Worm (Caenorhabditis elegans) whole organism, L1 larva: ENCODE data around the gene K01B6.3.
A peak's percentile ranks its signal among the peaks of the same experiment; 100 is the strongest.

ENCODE experiments used
- C04F5.9 ChIP-seq: sonication (generic microtip); optimal IDR thresholded peaks from 2 replicates; lab custom pipeline; 2016; ENCODE audit warnings: missing genetic modification characterization, missing compliant biosample characterization
- C34B4.2 ChIP-seq: sonication (generic microtip); optimal IDR thresholded peaks from 2 replicates; lab custom pipeline; 2017; ENCODE audit warnings: mild to moderate bottlenecking, missing genetic modification characterization, missing compliant biosample characterization
- F16B12.6 ChIP-seq: fragments of 150-350 bp; optimal IDR thresholded peaks from 2 replicates; lab custom pipeline; 2014; ENCODE audit warnings: missing biosample characterization, missing genetic modification characterization
- Y116A8C.19 ChIP-seq: sonication (generic microtip); optimal IDR thresholded peaks from 2 replicates; lab custom pipeline; 2016; ENCODE audit warnings: missing compliant biosample characterization, missing genetic modification characterization, borderline replicate concordance
- alr-1 ChIP-seq: fragments of 200-800 bp; sonication (Bioruptor generic); optimal IDR thresholded peaks from 2 replicates; lab custom pipeline; 2018; ENCODE audit warnings: borderline replicate concordance, mild to moderate bottlenecking, missing genetic modification characterization, missing compliant biosample characterization
- ama-1 ChIP-seq: fragments of 150-350 bp; optimal IDR thresholded peaks from 2 replicates; lab custom pipeline; 2014
- blmp-1 ChIP-seq: fragments of 150-350 bp; optimal IDR thresholded peaks from 2 replicates; lab custom pipeline; 2014; ENCODE audit warnings: missing biosample characterization, missing genetic modification characterization
- ceh-8 ChIP-seq: fragments of 200-800 bp; sonication (Bioruptor generic); optimal IDR thresholded peaks from 2 replicates; lab custom pipeline; 2018; ENCODE audit warnings: mild to moderate bottlenecking, missing genetic modification characterization, moderate library complexity, missing compliant biosample characterization
- ceh-82 ChIP-seq, 3 experiments: fragments of 150-350 bp in 1 of 3; sonication (generic microtip) in 2 of 3; optimal IDR thresholded peaks; 2 replicates each; lab custom pipeline; 2014 to 2017; ENCODE audit warnings: missing biosample characterization in 3 of 3, missing genetic modification characterization in 3 of 3
- ceh-88 ChIP-seq: fragments of 200-800 bp; sonication (Bioruptor generic); IDR thresholded peaks from 2 replicates; pipeline ENCODE4 v1.3.6; 2022; ENCODE audit warnings: missing genetic modification characterization, missing compliant biosample characterization
- ceh-90 ChIP-seq: sonication (generic microtip); optimal IDR thresholded peaks from 2 replicates; lab custom pipeline; 2016; ENCODE audit warnings: missing genetic modification characterization, missing compliant biosample characterization
- dsc-1 ChIP-seq: sonication (generic microtip); optimal IDR thresholded peaks from 2 replicates; lab custom pipeline; 2016; ENCODE audit warnings: mild to moderate bottlenecking, missing genetic modification characterization, missing compliant biosample characterization
- efl-1 ChIP-seq, 4 experiments: fragments of 150-350 bp; optimal IDR thresholded peaks in 3 of 4; peaks in 1 of 4; 1 replicate in 1 of 4; 2 replicates in 3 of 4; lab custom pipeline; 2014; ENCODE audit warnings: missing biosample characterization in 2 of 4, missing genetic modification characterization in 2 of 4, missing genetic modification reagents in 2 of 4
- efl-3 ChIP-seq: fragments of 200-800 bp; sonication (Bioruptor generic); optimal IDR thresholded peaks from 2 replicates; lab custom pipeline; 2018; ENCODE audit warnings: mild to moderate bottlenecking, missing genetic modification characterization, missing compliant biosample characterization
- elt-2 ChIP-seq: sonication (generic microtip); optimal IDR thresholded peaks from 2 replicates; lab custom pipeline; 2016; ENCODE audit warnings: missing genetic modification characterization, mild to moderate bottlenecking, inconsistent platforms, missing compliant biosample characterization, missing genetic modification reagents
- fos-1 ChIP-seq: fragments of 150-350 bp; optimal IDR thresholded peaks from 2 replicates; lab custom pipeline; 2014; ENCODE audit warnings: missing biosample characterization, missing genetic modification characterization
- hpl-2 ChIP-seq: fragments of 150-350 bp; optimal IDR thresholded peaks from 2 replicates; lab custom pipeline; 2014; ENCODE audit warnings: missing biosample characterization, missing genetic modification reagents, missing genetic modification characterization
- isw-1 ChIP-seq: fragments of 200-800 bp; sonication (Bioruptor generic); IDR thresholded peaks from 2 replicates; pipeline ENCODE4 v1.3.6; 2022; ENCODE audit warnings: missing genetic modification characterization, missing compliant biosample characterization
- lin-14 ChIP-seq: fragments of 200-800 bp; sonication (Bioruptor generic); optimal IDR thresholded peaks from 2 replicates; lab custom pipeline; 2018; ENCODE audit warnings: mild to moderate bottlenecking, missing genetic modification characterization, moderate library complexity, missing compliant biosample characterization
- lin-15B ChIP-seq: fragments of 150-350 bp; sonication (generic microtip); optimal IDR thresholded peaks from 3 replicates; lab custom pipeline; 2014; ENCODE audit warnings: missing biosample characterization, missing genetic modification characterization
- lin-35 ChIP-seq, 2 experiments: fragments of 150-350 bp; optimal IDR thresholded peaks; 2 replicates each; lab custom pipeline; 2014; ENCODE audit warnings: missing biosample characterization in 2 of 2, missing genetic modification characterization in 2 of 2, missing genetic modification reagents in 2 of 2
- lir-3 ChIP-seq: sonication (generic microtip); optimal IDR thresholded peaks from 2 replicates; lab custom pipeline; 2016; ENCODE audit warnings: mild to moderate bottlenecking, missing genetic modification characterization, moderate library complexity, missing compliant biosample characterization; ENCODE audit not compliant: poor library complexity
- mab-9 ChIP-seq: fragments of 200-800 bp; sonication (Bioruptor generic); IDR thresholded peaks from 2 replicates; pipeline ENCODE4 v1.3.6; 2022; ENCODE audit warnings: missing genetic modification reagents, missing genetic modification characterization, missing compliant biosample characterization
- mef-2 ChIP-seq: fragments of 150-350 bp; optimal IDR thresholded peaks from 2 replicates; lab custom pipeline; 2014; ENCODE audit warnings: missing biosample characterization, missing genetic modification characterization
- mep-1 ChIP-seq: fragments of 150-350 bp; optimal IDR thresholded peaks from 2 replicates; lab custom pipeline; 2014; ENCODE audit warnings: missing biosample characterization, missing genetic modification characterization
- nhr-11 ChIP-seq: fragments of 150-350 bp; optimal IDR thresholded peaks from 2 replicates; lab custom pipeline; 2014; ENCODE audit warnings: missing biosample characterization, missing genetic modification characterization
- nhr-19 ChIP-seq: fragments of 200-800 bp; sonication (Bioruptor generic); conservative IDR thresholded peaks from 2 replicates; pipeline ENCODE4 v1.3.6; 2022; ENCODE audit warnings: missing genetic modification characterization, missing compliant biosample characterization
- nhr-237 ChIP-seq: fragments of 150-350 bp; optimal IDR thresholded peaks from 2 replicates; lab custom pipeline; 2014; ENCODE audit warnings: missing biosample characterization, missing genetic modification characterization
- nhr-71 ChIP-seq: sonication (generic microtip); optimal IDR thresholded peaks from 2 replicates; lab custom pipeline; 2016; ENCODE audit warnings: mild to moderate bottlenecking, missing genetic modification characterization, moderate library complexity, missing compliant biosample characterization
- nhr-76 ChIP-seq: sonication (generic microtip); optimal IDR thresholded peaks from 2 replicates; lab custom pipeline; 2017; ENCODE audit warnings: missing biosample characterization, missing genetic modification characterization
- nhr-77 ChIP-seq: fragments of 150-350 bp; optimal IDR thresholded peaks from 2 replicates; lab custom pipeline; 2014; ENCODE audit warnings: missing biosample characterization, missing genetic modification characterization
- nhr-84 ChIP-seq: sonication (generic microtip); optimal IDR thresholded peaks from 2 replicates; lab custom pipeline; 2017; ENCODE audit warnings: missing biosample characterization, missing genetic modification characterization
- nhr-85 ChIP-seq: sonication (generic microtip); peaks from one replicate; lab custom pipeline; 2016; ENCODE audit warnings: missing genetic modification characterization, inconsistent platforms, missing compliant biosample characterization
- nhr-90 ChIP-seq: sonication (generic microtip); optimal IDR thresholded peaks from 2 replicates; lab custom pipeline; 2016; ENCODE audit warnings: mild to moderate bottlenecking, missing genetic modification characterization, missing compliant biosample characterization; ENCODE audit not compliant: poor library complexity
- pqm-1 ChIP-seq: sonication (generic microtip); optimal IDR thresholded peaks from 3 replicates; lab custom pipeline; 2017; ENCODE audit warnings: missing biosample characterization, missing genetic modification characterization
- skn-1 ChIP-seq: fragments of 150-350 bp; optimal IDR thresholded peaks from 2 replicates; lab custom pipeline; 2014; ENCODE audit warnings: missing biosample characterization, missing genetic modification characterization
- sox-4 ChIP-seq: sonication (generic microtip); optimal IDR thresholded peaks from 2 replicates; lab custom pipeline; 2016; ENCODE audit warnings: missing genetic modification characterization, missing compliant biosample characterization
- sup-37 ChIP-seq: fragments of 200-800 bp; sonication (Bioruptor generic); optimal IDR thresholded peaks from 2 replicates; lab custom pipeline; 2018; ENCODE audit warnings: mild to moderate bottlenecking, missing genetic modification characterization, missing compliant biosample characterization
- unc-30 ChIP-seq: sonication (generic microtip); optimal IDR thresholded peaks from 2 replicates; lab custom pipeline; 2017; ENCODE audit warnings: missing biosample characterization, missing genetic modification characterization
- unc-62 ChIP-seq: fragments of 150-350 bp; optimal IDR thresholded peaks from 2 replicates; lab custom pipeline; 2014; ENCODE audit warnings: missing biosample characterization, missing genetic modification reagents, missing genetic modification characterization
- unc-86 ChIP-seq: sonication (generic microtip); optimal IDR thresholded peaks from 2 replicates; lab custom pipeline; 2016; ENCODE audit warnings: missing genetic modification characterization, missing compliant biosample characterization
- unc-98 ChIP-seq: fragments of 200-800 bp; sonication (Bioruptor generic); IDR thresholded peaks from 2 replicates; pipeline ENCODE4 v1.3.6; 2022; ENCODE audit warnings: missing genetic modification characterization, missing compliant biosample characterization
- vab-15 ChIP-seq: sonication (generic microtip); optimal IDR thresholded peaks from 2 replicates; lab custom pipeline; 2017; ENCODE audit warnings: missing genotype, mild to moderate bottlenecking, missing genetic modification characterization, missing compliant biosample characterization
- ztf-4 ChIP-seq: fragments of 150-350 bp; optimal IDR thresholded peaks from 2 replicates; lab custom pipeline; 2014; ENCODE audit warnings: missing biosample characterization, missing genetic modification characterization

Gene K01B6.3

ce11 chrIII:9272107-9272506, 27.9 kb upstream of the K01B6.3 start:
- TF ChIP-seq nhr-90 (tag; lab: Kevin White, UChicago) = no peak
- no peak for TF ChIP-seq nhr-76 (tag; lab: Kevin White, UChicago)
- no peak for TF ChIP-seq unc-86 (tag; lab: Kevin White, UChicago)
- no peak for TF ChIP-seq nhr-77
- no peak for TF ChIP-seq unc-30 (tag; lab: Kevin White, UChicago)
- no peak for TF ChIP-seq ama-1
- no peak for TF ChIP-seq sup-37 (GFP tag; lab: Kevin White, UChicago)
- TF ChIP-seq skn-1 = no peak
- TF ChIP-seq ceh-90 (tag; lab: Kevin White, UChicago) = no peak
- no peak for TF ChIP-seq lin-35 (GFP tag; optimal IDR thresholded peaks at IDR 0.05; lab: Kevin White, UChicago)
- TF ChIP-seq sox-4 (tag; lab: Kevin White, UChicago) = no peak
- TF ChIP-seq C34B4.2 (tag; lab: Kevin White, UChicago) = no peak
- TF ChIP-seq blmp-1 (tag; lab: Kevin White, UChicago) = no peak
- TF ChIP-seq mep-1 = no peak
- TF ChIP-seq ceh-82 (tag; optimal IDR thresholded peaks at IDR 0.05; lab: Kevin White, UChicago) = peak in 2 of 3 experiments; percentile 10 to 28
- TF ChIP-seq lin-14 (GFP tag; lab: Kevin White, UChicago) = peak; percentile 61

ce11 chrIII:9277803-9278202, 22.2 kb upstream of the K01B6.3 start:
- no peak for TF ChIP-seq ceh-88 (GFP tag; lab: Robert Waterston, UW)
- no peak for TF ChIP-seq sup-37 (GFP tag; lab: Kevin White, UChicago)
- peak; percentile 68 for TF ChIP-seq blmp-1 (tag; lab: Kevin White, UChicago)
- TF ChIP-seq skn-1 = no peak
- TF ChIP-seq pqm-1 (tag; lab: Kevin White, UChicago) = no peak
- TF ChIP-seq ama-1 = no peak

- no peak for TF ChIP-seq unc-62 (GFP tag; lab: Kevin White, UChicago)
Measured at ce11 chrIII:9281480-9281879, 18.5 kb upstream of the K01B6.3 start, which contains the start of gene fozi-1. TSS of gene fozi-1 (plus strand) at chrIII:9281780.

- TF ChIP-seq nhr-85 (tag; lab: Kevin White, UChicago) = no peak
- TF ChIP-seq F16B12.6 = no peak
- peak; percentile 15 for TF ChIP-seq elt-2
Measured at ce11 chrIII:9288540-9288939, 11.5 kb upstream of the K01B6.3 start.

- TF ChIP-seq alr-1 (no peak), hpl-2 (GFP tag; lab: Kevin White, UChicago) (no peak), mef-2 (tag; lab: Kevin White, UChicago) (no peak), unc-98 (GFP tag; lab: Robert Waterston, UW) (no peak), elt-2 (peak; percentile 90), C04F5.9 (no peak), lir-3 (tag; lab: Kevin White, UChicago) (no peak), sox-4 (tag; lab: Kevin White, UChicago) (no peak), nhr-237 (tag; lab: Kevin White, UChicago) (no peak), isw-1 (GFP tag; lab: Robert Waterston, UW) (no peak), dsc-1 (tag; lab: Kevin White, UChicago) (no peak), C34B4.2 (tag; lab: Kevin White, UChicago) (no peak), Y116A8C.19 (no peak), efl-1 (optimal IDR thresholded peaks at IDR 0.05; lab: Kevin White, UChicago) (no peak), efl-1 (GFP tag; optimal IDR thresholded peaks at IDR 0.05 in 1 of 2; lab: Kevin White, UChicago) (peak in 1 of 2 experiments; percentile 76), fos-1 (no peak), nhr-11 (tag; lab: Kevin White, UChicago) (no peak), ceh-8 (GFP tag; lab: Kevin White, UChicago) (no peak), vab-15 (tag; lab: Kevin White, UChicago) (no peak), skn-1 (no peak), sup-37 (GFP tag; lab: Kevin White, UChicago) (no peak), nhr-19 (GFP tag; lab: Robert Waterston, UW) (no peak), lin-15B (tag; lab: Kevin White, UChicago) (no peak), mab-9 (GFP tag; lab: Robert Waterston, UW) (no peak), efl-3 (no peak), nhr-76 (tag; lab: Kevin White, UChicago) (no peak), nhr-85 (tag; lab: Kevin White, UChicago) (peak; percentile 64), nhr-71 (tag; lab: Kevin White, UChicago) (no peak), nhr-84 (tag; lab: Kevin White, UChicago) (no peak), ztf-4 (tag; lab: Kevin White, UChicago) (no peak), ceh-90 (tag; lab: Kevin White, UChicago) (no peak), ceh-88 (GFP tag; lab: Robert Waterston, UW) (no peak), pqm-1 (tag; lab: Kevin White, UChicago) (no peak)
Measured at ce11 chrIII:9289815-9290214, 10.2 kb upstream of the K01B6.3 start.
